Worm (Caenorhabditis elegans): Measurements from ENCODE around the gene C16E9.2.

C16E9.2 gene

DNA sequence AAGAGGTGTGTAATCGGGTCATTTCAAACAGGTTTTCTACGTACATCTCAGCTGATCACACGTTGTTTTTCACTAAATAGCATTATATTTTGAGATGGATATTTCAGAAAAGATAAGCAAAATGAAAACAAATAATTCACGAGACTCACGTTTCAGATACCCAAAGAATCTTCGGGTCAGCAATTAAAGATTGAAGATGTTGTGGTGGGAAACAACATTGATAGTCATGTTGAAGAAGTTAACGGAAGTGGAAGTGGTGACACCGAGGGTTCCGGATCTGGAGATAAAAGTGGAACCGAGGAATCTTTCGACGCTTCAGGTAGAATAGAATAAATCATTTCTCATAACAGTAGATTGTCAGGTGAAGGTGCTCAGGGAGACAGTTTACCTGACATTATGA lies 5.2 kb downstream of the C16E9.2 start:
- TF ChIP-seq elt-3 (tag; optimal IDR thresholded peaks at IDR 0.05): no peak
- TF ChIP-seq ZK546.5 (tag; optimal IDR thresholded peaks at IDR 0.05): no peak
- TF ChIP-seq jun-1 (tag; optimal IDR thresholded peaks at IDR 0.05): no peak
- no peak for TF ChIP-seq hmg-11 (tag; optimal IDR thresholded peaks at IDR 0.05)
- TF ChIP-seq pqm-1 (tag; optimal IDR thresholded peaks at IDR 0.05): no peak
- no peak for TF ChIP-seq pha-4 (tag; optimal IDR thresholded peaks at IDR 0.05)
- no peak for TF ChIP-seq snpc-4 (tag; optimal IDR thresholded peaks at IDR 0.05)
- no peak for TF ChIP-seq nhr-23 (tag; optimal IDR thresholded peaks at IDR 0.05)

DNA sequence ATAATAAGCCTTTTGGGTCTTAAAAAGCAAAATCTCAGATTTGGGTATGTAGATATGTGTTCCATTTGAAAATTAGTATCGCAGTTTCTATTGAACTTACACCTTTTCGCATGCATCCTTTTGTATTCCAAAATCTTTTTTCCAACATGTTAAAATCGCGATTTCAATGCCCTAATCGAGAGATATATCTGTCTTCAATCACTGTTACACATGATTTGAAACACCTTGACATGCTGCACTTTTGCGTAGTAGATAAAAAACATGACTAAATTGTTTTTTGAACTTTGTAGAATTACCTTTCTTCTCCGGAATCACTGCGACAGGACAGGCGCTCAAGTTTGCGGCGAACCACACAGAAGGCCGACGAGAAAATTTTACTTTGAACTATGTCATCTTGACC lies 6.2 kb downstream of the C16E9.2 start:
- no peak for TF ChIP-seq fkh-10 (GFP tag; optimal IDR thresholded peaks at IDR 0.05)
- no peak for TF ChIP-seq lin-39 (tag; optimal IDR thresholded peaks at IDR 0.05)
- TF ChIP-seq elt-1 (tag; optimal IDR thresholded peaks at IDR 0.05): peak; percentile 66
- TF ChIP-seq unc-39 (tag; optimal IDR thresholded peaks at IDR 0.05): no peak
- TF ChIP-seq elt-3 (tag; optimal IDR thresholded peaks at IDR 0.05): no peak
- TF ChIP-seq ztf-11 (tag; optimal IDR thresholded peaks at IDR 0.05): no peak
- no peak for TF ChIP-seq snpc-4 (tag; optimal IDR thresholded peaks at IDR 0.05)
- peak; percentile 76 for TF ChIP-seq nhr-23 (tag; optimal IDR thresholded peaks at IDR 0.05)
- TF ChIP-seq R02D3.7 (tag; optimal IDR thresholded peaks at IDR 0.05): no peak
- no peak for TF ChIP-seq elt-2 (tag; optimal IDR thresholded peaks at IDR 0.05)
- no peak for TF ChIP-seq egl-5 (tag; optimal IDR thresholded peaks at IDR 0.05)
- no peak for TF ChIP-seq hmg-11 (tag; optimal IDR thresholded peaks at IDR 0.05)

DNA sequence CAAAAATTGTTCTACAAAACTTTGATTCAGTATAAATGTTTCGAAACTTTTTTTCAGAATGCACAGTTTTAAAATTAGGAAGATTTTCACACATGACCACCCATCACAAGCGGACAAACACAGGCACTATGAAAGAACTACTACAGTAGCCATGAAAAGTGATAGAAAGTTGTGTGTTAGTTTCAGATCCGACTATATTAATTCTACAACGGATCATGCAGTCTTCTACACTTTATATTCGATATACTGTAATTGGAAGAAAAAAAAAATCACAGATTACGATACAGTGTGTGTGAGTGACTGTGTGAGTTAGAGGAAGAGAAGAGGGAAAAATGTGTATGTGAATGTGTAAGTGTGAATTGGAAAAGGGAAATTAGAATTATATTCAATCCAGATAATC lies 11.3 kb downstream of the C16E9.2 start:
- TF ChIP-seq nhr-76 (tag; optimal IDR thresholded peaks at IDR 0.05) (no peak), nhr-237 (tag; optimal IDR thresholded peaks at IDR 0.05) (no peak), sea-2 (GFP tag; optimal IDR thresholded peaks at IDR 0.05) (no peak), egl-27 (tag; optimal IDR thresholded peaks at IDR 0.05) (no peak), lin-15B (tag; optimal IDR thresholded peaks at IDR 0.05) (no peak), unc-39 (tag; optimal IDR thresholded peaks at IDR 0.05) (no peak), ceh-16 (tag; optimal IDR thresholded peaks at IDR 0.05) (no peak)

DNA sequence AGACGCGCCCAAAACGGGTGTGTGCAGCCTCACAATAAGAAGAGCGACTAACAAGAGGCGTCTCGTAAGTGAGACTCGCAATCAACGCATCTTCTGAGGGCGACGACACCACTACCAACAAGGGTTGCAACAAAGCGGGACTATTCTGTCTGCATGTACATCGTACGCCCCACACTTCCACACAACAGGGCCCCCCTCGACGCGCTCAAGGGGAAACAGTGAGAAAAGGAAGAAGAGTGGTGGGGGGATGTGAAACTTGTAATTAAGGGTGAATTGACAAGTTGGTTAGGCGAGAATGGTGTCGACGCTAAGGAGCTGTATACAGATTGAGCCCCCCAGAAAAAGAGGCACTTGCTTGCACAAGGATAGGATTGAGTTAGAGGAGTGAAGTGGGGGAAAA lies 17.8 kb downstream of the C16E9.2 start:
- TF ChIP-seq skn-1 (tag; optimal IDR thresholded peaks at IDR 0.05) (no peak), nhr-11 (tag; optimal IDR thresholded peaks at IDR 0.05) (no peak), ceh-82 (tag; optimal IDR thresholded peaks at IDR 0.05) (no peak), unc-62 (GFP tag; optimal IDR thresholded peaks at IDR 0.05) (no peak), egl-5 (tag; optimal IDR thresholded peaks at IDR 0.05) (no peak), fkh-10 (GFP tag; optimal IDR thresholded peaks at IDR 0.05) (no peak), ztf-11 (tag; optimal IDR thresholded peaks at IDR 0.05) (no peak), tbx-2 (tag; optimal IDR thresholded peaks at IDR 0.05) (no peak), nhr-25 (tag; optimal IDR thresholded peaks at IDR 0.05) (no peak), nhr-43 (tag; optimal IDR thresholded peaks at IDR 0.05; ENCODE audit: poor library complexity, severe bottlenecking) (no peak), daf-12 (tag; optimal IDR thresholded peaks at IDR 0.05) (no peak), jun-1 (tag; optimal IDR thresholded peaks at IDR 0.05) (no peak), fos-1 (tag; optimal IDR thresholded peaks at IDR 0.05) (no peak), eor-1 (tag; optimal IDR thresholded peaks at IDR 0.05) (no peak)

DNA sequence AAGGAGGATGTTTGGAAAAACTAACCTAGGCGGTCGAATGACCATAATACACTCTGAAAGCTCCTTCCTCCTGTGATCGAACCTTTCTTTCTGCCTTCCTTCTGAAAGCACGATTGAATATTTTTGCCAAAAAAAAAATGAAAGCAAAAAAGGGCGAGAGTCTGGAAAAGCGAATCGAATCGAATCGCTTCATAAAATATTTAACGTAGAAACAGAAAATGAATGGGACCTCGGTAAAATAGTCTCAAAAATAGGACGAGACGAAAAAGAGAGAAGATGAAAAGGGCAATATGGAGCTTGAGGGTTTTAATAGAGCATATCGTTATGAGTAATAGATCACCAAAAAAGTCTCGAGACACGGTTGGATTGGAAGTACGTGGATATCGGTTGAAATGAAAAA lies 20.8 kb downstream of the C16E9.2 start, which contains the start of gene inx-1:
Gene inx-1, minus strand, starts transcription at position 101 of the 400 bp plus-strand sequence.
- TF ChIP-seq ztf-4 (tag; optimal IDR thresholded peaks at IDR 0.05) (no peak), ceh-9 (tag; optimal IDR thresholded peaks at IDR 0.05) (no peak), fos-1 (tag; optimal IDR thresholded peaks at IDR 0.05) (no peak), ama-1 (optimal IDR thresholded peaks at IDR 0.05) (no peak), ceh-82 (tag; optimal IDR thresholded peaks at IDR 0.05) (no peak), nfya-1 (tag; optimal IDR thresholded peaks at IDR 0.05; ENCODE audit: insufficient read depth) (no peak), snpc-4 (tag; optimal IDR thresholded peaks at IDR 0.05) (no peak), lin-39 (tag; optimal IDR thresholded peaks at IDR 0.05) (no peak), egl-5 (tag; optimal IDR thresholded peaks at IDR 0.05) (no peak), tbx-2 (tag; optimal IDR thresholded peaks at IDR 0.05) (no peak), fkh-10 (GFP tag; optimal IDR thresholded peaks at IDR 0.05) (no peak), egl-27 (tag; optimal IDR thresholded peaks at IDR 0.05) (no peak)
